Fruit fly (Drosophila melanogaster): ENCODE results near the gene inaF-D.

inaF-D gene

dm6 chrX:11687666-11688492 lies 41.0 kb downstream of the inaF-D start (continued):
- TF ChIP-seq ranshi (GFP tag; IDR thresholded peaks at IDR 0.05) (no peak), sd (tag; optimal IDR thresholded peaks at IDR 0.05) (peak; percentile 8)

- TF ChIP-seq ind (GFP tag; optimal IDR thresholded peaks at IDR 0.05) (no peak), z (GFP tag; IDR thresholded peaks at IDR 0.05) (no peak), Hr78 (GFP tag; optimal IDR thresholded peaks at IDR 0.05) (peak in 1 of 2 experiments; percentile 44), nom (GFP tag; optimal IDR thresholded peaks at IDR 0.05) (peak; percentile 48), crol (GFP tag; IDR thresholded peaks at IDR 0.05) (peak; percentile 77), twi (tag; optimal IDR thresholded peaks at IDR 0.05) (peak; percentile 52), kni (GFP tag; optimal IDR thresholded peaks at IDR 0.05) (peak; percentile 39), CG17912 (GFP tag; optimal IDR thresholded peaks at IDR 0.05) (no peak), Blimp-1 (GFP tag; optimal IDR thresholded peaks at IDR 0.05) (peak; percentile 53), Dfd (GFP tag; optimal IDR thresholded peaks at IDR 0.05) (no peak), Atf3 (GFP tag; optimal IDR thresholded peaks at IDR 0.05) (no peak), HLH54F (GFP tag; optimal IDR thresholded peaks at IDR 0.05) (no peak)
Measured at dm6 chrX:11686675-11687074, 42.2 kb downstream of the inaF-D start.

dm6 chrX:11685918-11686640 lies 42.8 kb downstream of the inaF-D start:
- TF ChIP-seq vnd (GFP tag; IDR thresholded peaks at IDR 0.05; ENCODE audit: partially characterized antibody) (no peak), CG11093 (GFP tag; IDR thresholded peaks at IDR 0.05) (no peak), CG6272 (GFP tag; IDR thresholded peaks at IDR 0.05) (no peak), Dip3 (GFP tag; optimal IDR thresholded peaks at IDR 0.05) (no peak), CG10543 (GFP tag; optimal IDR thresholded peaks at IDR 0.05) (peak; percentile 71), CG13424 (tag; optimal IDR thresholded peaks at IDR 0.05) (no peak), D19A (tag; optimal IDR thresholded peaks at IDR 0.05) (peak; percentile 57), unc-4 (GFP tag; IDR thresholded peaks at IDR 0.05; ENCODE audit: partially characterized antibody) (0 out of 2 replicates have a peak, but pooled peaks have one; percentile 37), CG6175 (GFP tag; IDR thresholded peaks at IDR 0.05) (no peak), MTF-1 (GFP tag; optimal IDR thresholded peaks at IDR 0.05; ENCODE audit: borderline replicate concordance) (peak; percentile 71), grn (GFP tag; optimal IDR thresholded peaks at IDR 0.05) (peak; percentile 82), CG18011 (GFP tag; optimal IDR thresholded peaks at IDR 0.05) (no peak), lmd (GFP tag; IDR thresholded peaks at IDR 0.05) (no peak), Rfx (GFP tag; IDR thresholded peaks at IDR 0.05) (peak; percentile 33; the same call in 1 of the 2 replicates), CG6854 (GFP tag; optimal IDR thresholded peaks at IDR 0.05) (peak; percentile 74), CG9609 (GFP tag; optimal IDR thresholded peaks at IDR 0.05) (no peak), CG12769 (tag; optimal IDR thresholded peaks at IDR 0.05) (peak; percentile 19), sens (GFP tag) (peak; percentile 85), grau (tag; optimal IDR thresholded peaks at IDR 0.05) (peak; percentile 24), CG12071 (GFP tag; optimal IDR thresholded peaks at IDR 0.05) (peak; percentile 76), CG7963 (GFP tag; IDR thresholded peaks at IDR 0.05; ENCODE audit: partially characterized antibody) (no peak), CG34376 (GFP tag; optimal IDR thresholded peaks at IDR 0.05) (peak; percentile 80), yki (optimal IDR thresholded peaks at IDR 0.05) (peak; percentile 68), CG34224 (GFP tag; IDR thresholded peaks at IDR 0.05; ENCODE audit: partially characterized antibody) (peak; percentile 57), CG18619 (GFP tag; optimal IDR thresholded peaks at IDR 0.05) (peak; percentile 26), kah (GFP tag; optimal IDR thresholded peaks at IDR 0.05) (peak; percentile 51), Taf1 (GFP tag; IDR thresholded peaks at IDR 0.05) (no peak), Hr78 (GFP tag; optimal IDR thresholded peaks at IDR 0.05) (peak in 1 of 2 experiments; percentile 86), aop (GFP tag; IDR thresholded peaks at IDR 0.05) (no peak), CG31224 (GFP tag; IDR thresholded peaks at IDR 0.05) (no peak), psq (GFP tag; optimal IDR thresholded peaks at IDR 0.05) (peak; percentile 51), abd-A (tag; optimal IDR thresholded peaks at IDR 0.05) (peak; percentile 67)

All from whole organism, embryonic.